Comparison of ENCODE assay signal across 2 fruit fly cellular contexts in the genomic region with DNA sequence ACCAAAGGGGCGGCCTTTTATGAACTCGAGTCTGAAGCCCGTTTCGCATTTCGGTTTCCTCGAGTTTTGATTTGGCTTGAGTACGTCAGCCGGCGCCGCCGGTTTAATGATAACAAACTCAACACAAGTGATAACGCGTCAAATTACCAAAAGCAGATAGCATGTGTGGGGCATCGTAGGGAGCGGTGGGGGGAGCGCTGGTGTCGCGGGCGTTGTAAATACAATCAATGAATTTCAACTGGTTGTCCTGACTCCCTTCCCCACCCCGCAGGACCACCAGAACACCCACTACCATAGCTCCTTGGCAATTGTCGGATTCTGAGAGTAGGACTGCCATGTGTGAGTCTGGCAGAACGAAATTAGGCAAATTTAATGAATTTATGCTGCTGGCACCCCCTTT.
TF ChIP-seq lines count a peak whose summit lies in the region.

No protein-coding gene starts in this region.

- TF ChIP-seq CTCF in whole organism, embryonic (GFP tag; optimal IDR thresholded peaks at IDR 0.05; lab: Kevin White, UChicago) = no peak

TF ChIP-seq in whole organism, embryonic, 481 proteins besides CTCF, POLR2A, EP300 and RAD21:
- TF ChIP-seq chinmo (GFP tag; IDR thresholded peaks at IDR 0.05; lab: Robert Waterston, UW; ENCODE audit: partially characterized antibody) (0 out of 4 replicates have a peak, but pooled peaks have one; percentile 48), sug (tag; optimal IDR thresholded peaks at IDR 0.05; lab: Kevin White, UChicago) (peak; percentile 8), crol (GFP tag; IDR thresholded peaks at IDR 0.05; lab: Robert Waterston, UW) (peak; percentile 81), CG7786 (GFP tag; optimal IDR thresholded peaks at IDR 0.05; lab: Kevin White, UChicago) (no peak), fd64A (GFP tag; optimal IDR thresholded peaks at IDR 0.05; lab: Kevin White, UChicago) (no peak), exex (tag; optimal IDR thresholded peaks at IDR 0.05; lab: Kevin White, UChicago) (peak; percentile 10), mirr (GFP tag; optimal IDR thresholded peaks at IDR 0.05; lab: Kevin White, UChicago) (peak; percentile 15), GATAe (GFP tag; conservative IDR thresholded peaks at IDR 0.05; lab: Robert Waterston, UW) (peak; percentile 53; the same call in 1 of the 2 replicates), abd-A (tag; optimal IDR thresholded peaks at IDR 0.05; lab: Kevin White, UChicago) (peak; percentile 12)

TF ChIP-seq in whole organism, prepupa, 60 proteins besides CTCF, POLR2A, EP300 and RAD21:
- TF ChIP-seq svp (GFP tag; lab: Kevin White, UChicago) (peak; percentile 84), CG7368 (GFP tag; optimal IDR thresholded peaks at IDR 0.05; lab: Kevin White, UChicago) (no peak), dsx (GFP tag; optimal IDR thresholded peaks at IDR 0.05; lab: Kevin White, UChicago; ENCODE audit: poor library complexity, severe bottlenecking) (no peak), Sox14 (GFP tag; optimal IDR thresholded peaks at IDR 0.05; lab: Kevin White, UChicago) (no peak)
